Fruit fly (Drosophila melanogaster): ENCODE measurements around the gene Pomp.

Pomp gene

dm6 chr2L:20758847-20759465, 28.5 kb upstream of the Pomp start (continued):
- TF ChIP-seq NC2α (GFP tag; optimal IDR thresholded peaks at IDR 0.05) (peak; percentile 19), Dbx (GFP tag; IDR thresholded peaks at IDR 0.05) (peak; percentile 93), sc (optimal IDR thresholded peaks at IDR 0.05) (no peak), sc (GFP tag; optimal IDR thresholded peaks at IDR 0.05) (no peak), D (optimal IDR thresholded peaks at IDR 0.05) (no peak), D (GFP tag; optimal IDR thresholded peaks at IDR 0.05) (peak; percentile 36), CG2875 (GFP tag; optimal IDR thresholded peaks at IDR 0.05) (no peak), CG5180 (GFP tag; optimal IDR thresholded peaks at IDR 0.05) (peak; percentile 19), Gug (GFP tag; IDR thresholded peaks at IDR 0.05) (peak; percentile 58; the same call in 3 of the 4 replicates), Oaz (GFP tag; IDR thresholded peaks at IDR 0.05) (peak; percentile 70), Dip2 (GFP tag; IDR thresholded peaks at IDR 0.05) (no peak), sr (GFP tag; IDR thresholded peaks at IDR 0.05) (peak; percentile 66; the same call in 2 of the 3 replicates), Ada2b (GFP tag; IDR thresholded peaks at IDR 0.05) (peak; percentile 84), Six4 (GFP tag; optimal IDR thresholded peaks at IDR 0.05) (peak; percentile 46), CG2678 (tag; optimal IDR thresholded peaks at IDR 0.05) (peak; percentile 85), CG11504 (tag; optimal IDR thresholded peaks at IDR 0.05) (peak; percentile 78), CG4424 (GFP tag; optimal IDR thresholded peaks at IDR 0.05) (peak; percentile 67), CG16863 (GFP tag; optimal IDR thresholded peaks at IDR 0.05) (peak; percentile 47), toy (GFP tag; IDR thresholded peaks at IDR 0.05) (peak; percentile 70), bsh (GFP tag; optimal IDR thresholded peaks at IDR 0.05) (peak; percentile 52 to 65), crol (GFP tag; IDR thresholded peaks at IDR 0.05) (peak; percentile 88), Camta (GFP tag; optimal IDR thresholded peaks at IDR 0.05) (peak; percentile 25), Rx (GFP tag; IDR thresholded peaks at IDR 0.05) (0 out of 2 replicates have a peak, but pooled peaks have one; percentile 33), btn (GFP tag; optimal IDR thresholded peaks at IDR 0.05) (peak; percentile 1), z (GFP tag; IDR thresholded peaks at IDR 0.05) (no peak), CG6272 (GFP tag; IDR thresholded peaks at IDR 0.05) (no peak; the same call in 1 of the 2 replicates), CG6854 (GFP tag; optimal IDR thresholded peaks at IDR 0.05) (peak; percentile 71), Fer3 (tag; optimal IDR thresholded peaks at IDR 0.05) (peak; percentile 83), lbe (GFP tag; optimal IDR thresholded peaks at IDR 0.05) (peak; percentile 72), ash1 (GFP tag; optimal IDR thresholded peaks at IDR 0.05) (no peak), CG31224 (GFP tag; IDR thresholded peaks at IDR 0.05) (peak; percentile 64; the same call in 1 of the 2 replicates), CG18599 (GFP tag; optimal IDR thresholded peaks at IDR 0.05) (peak; percentile 89), Hey (tag; optimal IDR thresholded peaks at IDR 0.05) (no peak), CG10979 (tag; optimal IDR thresholded peaks at IDR 0.05) (peak; percentile 68), Asciz (GFP tag; optimal IDR thresholded peaks at IDR 0.05) (peak; percentile 55), mam (GFP tag; optimal IDR thresholded peaks at IDR 0.05) (peak; percentile 70), CG13123 (GFP tag; optimal IDR thresholded peaks at IDR 0.05) (no peak), CG10209 (GFP tag; optimal IDR thresholded peaks at IDR 0.05) (peak; percentile 62), Dek (tag; optimal IDR thresholded peaks at IDR 0.05) (peak; percentile 53), Trl (optimal IDR thresholded peaks at IDR 0.05) (no peak), Trl (GFP tag; optimal IDR thresholded peaks at IDR 0.05) (peak; percentile 53), chn (GFP tag; optimal IDR thresholded peaks at IDR 0.05) (peak; percentile 46), CG8944 (GFP tag; optimal IDR thresholded peaks at IDR 0.05) (peak; percentile 28), corto (GFP tag; optimal IDR thresholded peaks at IDR 0.05) (peak; percentile 37), HHEX (GFP tag; optimal IDR thresholded peaks at IDR 0.05) (peak; percentile 67), Pdp1 (GFP tag; optimal IDR thresholded peaks at IDR 0.05) (peak in 1 of 2 experiments; percentile 56), CG1603 (tag; optimal IDR thresholded peaks at IDR 0.05) (peak; percentile 33), CG15073 (GFP tag; optimal IDR thresholded peaks at IDR 0.05) (no peak), ap (GFP tag; IDR thresholded peaks at IDR 0.05) (peak; percentile 9; the same call in 1 of the 2 replicates), ara (GFP tag; IDR thresholded peaks at IDR 0.05) (0 out of 2 replicates have a peak, but pooled peaks have one; percentile 22)
